Fruit fly (Drosophila melanogaster) whole organism, embryonic: ENCODE data around the gene CG31213.

Experiments used
- Abd-B ChIP-seq: fragments of 200-800 bp; sonication (Bioruptor generic); optimal IDR thresholded peaks from 2 replicates; lab custom pipeline; 2018; ENCODE audit warnings: missing biosample characterization, mild to moderate bottlenecking, missing genetic modification characterization, moderate library complexity
- Asciz ChIP-seq: fragments of 200-800 bp; sonication (Bioruptor generic); optimal IDR thresholded peaks from 2 replicates; lab custom pipeline; 2017; ENCODE audit warnings: missing biosample characterization, mild to moderate bottlenecking, missing genetic modification characterization, missing genetic modification reagents
- Atf-2 ChIP-seq: fragments of 200-800 bp; sonication (Bioruptor generic); optimal IDR thresholded peaks from 2 replicates; lab custom pipeline; 2016; ENCODE audit warnings: missing biosample characterization, missing genetic modification characterization
- Atf3 ChIP-seq: fragments of 200-800 bp; sonication (Bioruptor generic); optimal IDR thresholded peaks from 3 replicates; lab custom pipeline; 2016; ENCODE audit warnings: missing biosample characterization, missing genetic modification characterization
- B-H1 ChIP-seq: fragments of 200-800 bp; sonication (Bioruptor generic); IDR thresholded peaks from 3 replicates; pipeline ENCODE4 v1.3.6; 2022; ENCODE audit warnings: missing biosample characterization, missing genetic modification characterization
- BEAF-32 ChIP-seq: fragments of 200-800 bp; sonication (Bioruptor generic); optimal IDR thresholded peaks from 3 replicates; lab custom pipeline; 2017; ENCODE audit warnings: missing biosample characterization, missing genetic modification characterization, mild to moderate bottlenecking, moderate library complexity, missing genetic modification reagents
- CG10267 ChIP-seq: fragments of 200-800 bp; sonication (Bioruptor generic); optimal IDR thresholded peaks from 2 replicates; lab custom pipeline; 2018; ENCODE audit warnings: missing biosample characterization, mild to moderate bottlenecking, missing genetic modification characterization, moderate library complexity
- CG12071 ChIP-seq: fragments of 200-800 bp; sonication (Bioruptor generic); optimal IDR thresholded peaks from 3 replicates; lab custom pipeline; 2018; ENCODE audit warnings: missing biosample characterization, mild to moderate bottlenecking, missing genetic modification characterization
- CG13775 ChIP-seq: fragments of 200-800 bp; sonication (Bioruptor generic); optimal IDR thresholded peaks from 3 replicates; lab custom pipeline; 2017; ENCODE audit warnings: missing biosample characterization, mild to moderate bottlenecking, missing genetic modification characterization
- CG14710 ChIP-seq: fragments of 200-800 bp; sonication (Bioruptor generic); optimal IDR thresholded peaks from 3 replicates; lab custom pipeline; 2019; ENCODE audit warnings: missing biosample characterization, mild to moderate bottlenecking, missing genetic modification characterization, moderate library complexity
- CG14860 ChIP-seq: fragments of 200-800 bp; sonication (Bioruptor generic); IDR thresholded peaks from 3 replicates; pipeline ENCODE4 v1.3.6; 2022; ENCODE audit warnings: missing biosample characterization, missing genetic modification characterization; ENCODE audit not compliant: partially characterized antibody
- CG17385 ChIP-seq: fragments of 200-800 bp; sonication (Bioruptor generic); optimal IDR thresholded peaks from 3 replicates; lab custom pipeline; 2018; ENCODE audit warnings: missing biosample characterization, mild to moderate bottlenecking, missing genetic modification characterization
- CG4617 ChIP-seq: fragments of 200-800 bp; sonication (Bioruptor generic); optimal IDR thresholded peaks from 3 replicates; lab custom pipeline; 2016; ENCODE audit warnings: missing biosample characterization, missing genetic modification characterization, borderline replicate concordance
- CG6254 ChIP-seq: fragments of 200-800 bp; sonication (Bioruptor generic); optimal IDR thresholded peaks from 3 replicates; lab custom pipeline; 2017; ENCODE audit warnings: mild to moderate bottlenecking, missing biosample characterization, missing genetic modification reagents, missing genetic modification characterization
- CG6791 ChIP-seq: fragments of 200-800 bp; sonication (Bioruptor generic); IDR thresholded peaks from 3 replicates; pipeline ENCODE4 v1.3.6; 2022; ENCODE audit warnings: missing biosample characterization, missing genetic modification characterization; ENCODE audit not compliant: partially characterized antibody
- CG7357 ChIP-seq: fragments of 200-800 bp; sonication (Bioruptor generic); IDR thresholded peaks from 3 replicates; pipeline ENCODE4 v1.3.6; 2022; ENCODE audit warnings: missing biosample characterization, missing genetic modification characterization
- Dll ChIP-seq: fragments of 200-800 bp; sonication (Bioruptor generic); IDR thresholded peaks from 4 replicates; pipeline ENCODE4 v1.3.6; 2022; ENCODE audit warnings: missing biosample characterization, missing genetic modification characterization; ENCODE audit not compliant: partially characterized antibody
- Dref ChIP-seq: fragments of 200-800 bp; sonication (Bioruptor generic); IDR thresholded peaks from 2 replicates; pipeline ENCODE4 v1.3.6; 2022; ENCODE audit warnings: missing biosample characterization, missing genetic modification characterization
- E2f2 ChIP-seq: fragments of 200-800 bp; sonication (Bioruptor generic); IDR thresholded peaks from 2 replicates; pipeline ENCODE4 v1.3.6; 2022; ENCODE audit warnings: missing biosample characterization, missing genetic modification characterization
- Hr78 ChIP-seq, 2 experiments: fragments of 200-800 bp in 1 of 2; fragments of >200 bp in 1 of 2; sonication (Bioruptor generic) in 1 of 2; optimal IDR thresholded peaks; 2 replicates each; lab custom pipeline; 2017 to 2019; ENCODE audit warnings: missing biosample characterization in 2 of 2, missing genetic modification characterization in 2 of 2, mild to moderate bottlenecking in 1 of 2, moderate library complexity in 1 of 2
- MESR4 ChIP-seq: fragments of 200-800 bp; sonication (Bioruptor generic); optimal IDR thresholded peaks from 2 replicates; lab custom pipeline; 2018; ENCODE audit warnings: missing biosample characterization, mild to moderate bottlenecking, missing genetic modification characterization, moderate library complexity
- Opbp ChIP-seq: fragments of 200-800 bp; sonication (Bioruptor generic); IDR thresholded peaks from 3 replicates; pipeline ENCODE4 v1.3.6; 2022; ENCODE audit warnings: missing biosample characterization, missing genetic modification characterization; ENCODE audit not compliant: partially characterized antibody
- Optix ChIP-seq: fragments of 200-800 bp; sonication (Bioruptor generic); IDR thresholded peaks from 3 replicates; pipeline ENCODE4 v1.3.6; 2022; ENCODE audit warnings: missing biosample characterization, missing genetic modification characterization
- Pdp1 ChIP-seq, 2 experiments: fragments of 200-800 bp; sonication (Bioruptor generic); optimal IDR thresholded peaks; 3 replicates each; lab custom pipeline; 2016; ENCODE audit warnings: missing biosample characterization in 2 of 2, missing genetic modification characterization in 2 of 2, mild to moderate bottlenecking in 1 of 2, moderate library complexity in 1 of 2
- Ravus ChIP-seq: fragments of 200-800 bp; sonication (Bioruptor generic); IDR thresholded peaks from 2 replicates; pipeline ENCODE4 v1.3.6; 2022; ENCODE audit warnings: missing biosample characterization, missing genetic modification characterization
- Vsx1 ChIP-seq: fragments of 200-800 bp; sonication (Bioruptor generic); optimal IDR thresholded peaks from 2 replicates; lab custom pipeline; 2017; ENCODE audit warnings: missing biosample characterization, mild to moderate bottlenecking, missing genetic modification characterization, missing genetic modification reagents
- YL-1 ChIP-seq: fragments of 200-800 bp; sonication (Bioruptor generic); optimal IDR thresholded peaks from 3 replicates; lab custom pipeline; 2017; ENCODE audit warnings: missing biosample characterization, mild to moderate bottlenecking, missing genetic modification characterization
- amos ChIP-seq: fragments of 200-800 bp; sonication (Bioruptor generic); IDR thresholded peaks from 2 replicates; pipeline ENCODE4 v1.3.6; 2022; ENCODE audit warnings: missing biosample characterization, missing genetic modification characterization; ENCODE audit not compliant: partially characterized antibody
- aop ChIP-seq: fragments of 200-800 bp; sonication (Bioruptor generic); IDR thresholded peaks from 2 replicates; pipeline ENCODE4 v1.3.6; 2022; ENCODE audit warnings: missing biosample characterization, missing genetic modification characterization
- bbx ChIP-seq: fragments of 200-800 bp; sonication (Bioruptor generic); IDR thresholded peaks from 2 replicates; pipeline ENCODE4 v1.3.6; 2022; ENCODE audit warnings: missing biosample characterization, missing genetic modification characterization; ENCODE audit not compliant: partially characterized antibody
- caup ChIP-seq: fragments of 200-800 bp; sonication (Bioruptor generic); optimal IDR thresholded peaks from 3 replicates; lab custom pipeline; 2017; ENCODE audit warnings: missing biosample characterization, mild to moderate bottlenecking, missing genetic modification characterization, moderate library complexity; ENCODE audit not compliant: severe bottlenecking
- ci ChIP-seq: fragments of 200-800 bp; sonication (Bioruptor generic); IDR thresholded peaks from 3 replicates; pipeline ENCODE4 v1.3.6; 2022; ENCODE audit warnings: missing biosample characterization, missing genetic modification characterization
- crol ChIP-seq: fragments of 200-800 bp; sonication (Bioruptor generic); IDR thresholded peaks from 2 replicates; pipeline ENCODE4 v1.3.6; 2022; ENCODE audit warnings: missing biosample characterization, missing genetic modification characterization
- hbn ChIP-seq: fragments of 200-800 bp; sonication (Bioruptor generic); IDR thresholded peaks from 2 replicates; pipeline ENCODE4 v1.3.6; 2022; ENCODE audit warnings: missing biosample characterization, missing genetic modification characterization; ENCODE audit not compliant: partially characterized antibody
- kah ChIP-seq: fragments of 200-800 bp; sonication (Bioruptor generic); optimal IDR thresholded peaks from 2 replicates; lab custom pipeline; 2018; ENCODE audit warnings: missing biosample characterization, mild to moderate bottlenecking, missing genetic modification characterization
- nau ChIP-seq: fragments of 200-800 bp; sonication (Bioruptor generic); optimal IDR thresholded peaks from 3 replicates; lab custom pipeline; 2017; ENCODE audit warnings: missing biosample characterization, mild to moderate bottlenecking, missing genetic modification characterization, missing genetic modification reagents
- pzg ChIP-seq: fragments of 200-800 bp; sonication (Bioruptor generic); optimal IDR thresholded peaks from 3 replicates; lab custom pipeline; 2018; ENCODE audit warnings: missing biosample characterization, mild to moderate bottlenecking, missing genetic modification characterization, moderate library complexity
- row ChIP-seq: fragments of 200-800 bp; sonication (Bioruptor generic); IDR thresholded peaks from 3 replicates; pipeline ENCODE4 v1.3.6; 2022; ENCODE audit warnings: missing biosample characterization, missing genetic modification characterization
- sd ChIP-seq: fragments of 200-800 bp; sonication (Bioruptor generic); optimal IDR thresholded peaks from 3 replicates; lab custom pipeline; 2018; ENCODE audit warnings: missing biosample characterization, mild to moderate bottlenecking, missing genetic modification characterization, moderate library complexity
- slou ChIP-seq: fragments of 200-800 bp; sonication (Bioruptor generic); optimal IDR thresholded peaks from 3 replicates; lab custom pipeline; 2016; ENCODE audit warnings: missing biosample characterization, missing genetic modification characterization
- sr ChIP-seq: fragments of 200-800 bp; sonication (Bioruptor generic); IDR thresholded peaks from 3 replicates; pipeline ENCODE4 v1.3.6; 2022; ENCODE audit warnings: missing biosample characterization, missing genetic modification characterization
- stwl ChIP-seq: fragments of 200-800 bp; sonication (Bioruptor generic); optimal IDR thresholded peaks from 3 replicates; lab custom pipeline; 2018; ENCODE audit warnings: missing biosample characterization, mild to moderate bottlenecking, missing genetic modification characterization, moderate library complexity
- trem ChIP-seq: fragments of 200-800 bp; optimal IDR thresholded peaks from 3 replicates; lab custom pipeline; 2019; ENCODE audit warnings: missing biosample characterization, mild to moderate bottlenecking, missing genetic modification characterization, moderate library complexity
- ttk ChIP-seq: fragments of 200-800 bp; sonication (Bioruptor generic); IDR thresholded peaks from 2 replicates; pipeline ENCODE4 v2.1.2; 2022; ENCODE audit warnings: missing biosample characterization, missing genetic modification characterization
- vnd ChIP-seq: fragments of 200-800 bp; sonication (Bioruptor generic); IDR thresholded peaks from 3 replicates; pipeline ENCODE4 v1.3.6; 2022; ENCODE audit warnings: missing biosample characterization, missing genetic modification characterization; ENCODE audit not compliant: partially characterized antibody
- wek ChIP-seq: fragments of 200-800 bp; sonication (Bioruptor generic); optimal IDR thresholded peaks from 3 replicates; lab custom pipeline; 2018; ENCODE audit warnings: missing biosample characterization, mild to moderate bottlenecking, missing genetic modification characterization, moderate library complexity

Gene CG31213

dm6 chr3R:20021152-20021769 is 48.6 kb downstream of the CG31213 start, which contains the start of the genes PIG-L and psidin (continued):
- TF ChIP-seq nau (GFP tag; lab: Kevin White, UChicago) (no peak), Vsx1 (GFP tag; lab: Kevin White, UChicago) (peak; percentile 69), CG6791 (peak; percentile 93), crol (GFP tag; lab: Robert Waterston, UW) (no peak), Atf-2 (GFP tag; lab: Kevin White, UChicago) (peak; percentile 81), CG10267 (peak; percentile 63), CG13775 (GFP tag; lab: Kevin White, UChicago) (peak; percentile 91), ttk (GFP tag; lab: Robert Waterston, UW) (peak; percentile 40), sr (GFP tag; lab: Robert Waterston, UW) (0 out of 3 replicates have a peak, but pooled peaks have one; percentile 5), Pdp1 (GFP tag; optimal IDR thresholded peaks at IDR 0.05; lab: Kevin White, UChicago) (peak; percentile 55 to 81), kah (GFP tag; lab: Kevin White, UChicago) (peak; percentile 11)
- TF ChIP-seq, all 482 proteins: peak for 367

dm6 chr3R:20027841-20028240 is 55.1 kb downstream of the CG31213 start, which contains the start of the genes CG4424 and CG4854:
CG4424 (minus strand) TSS chr3R:20028040.
CG4854 (plus strand) TSS chr3R:20028058.
- TF ChIP-seq BEAF-32 (GFP tag; lab: Kevin White, UChicago) (peak; percentile 56), Optix (GFP tag; lab: Robert Waterston, UW) (no peak), aop (GFP tag; lab: Robert Waterston, UW) (no peak), ci (GFP tag; lab: Robert Waterston, UW) (0 out of 3 replicates have a peak, but pooled peaks have one; percentile 21), hbn (0 out of 2 replicates have a peak, but pooled peaks have one; percentile 36), trem (tag; lab: Kevin White, UChicago) (peak; percentile 70), CG14710 (tag; lab: Kevin White, UChicago) (peak; percentile 5), wek (GFP tag; lab: Kevin White, UChicago) (peak; percentile 40), stwl (peak; percentile 33), sd (tag; lab: Kevin White, UChicago) (peak; percentile 74), bbx (GFP tag; lab: Robert Waterston, UW) (peak; percentile 43; the same call in 1 of the 2 replicates), Dref (GFP tag; lab: Robert Waterston, UW) (peak; percentile 60), Opbp (GFP tag; lab: Robert Waterston, UW) (peak; percentile 45; the same call in 1 of the 3 replicates), caup (GFP tag; lab: Kevin White, UChicago) (no peak), vnd (GFP tag; lab: Robert Waterston, UW) (no peak), CG17385 (GFP tag; lab: Kevin White, UChicago) (peak; percentile 95), YL-1 (peak; percentile 25), CG7357 (GFP tag; lab: Robert Waterston, UW) (no peak), CG4617 (GFP tag; lab: Kevin White, UChicago) (peak; percentile 67), Atf3 (GFP tag; lab: Kevin White, UChicago) (no peak), Asciz (GFP tag; lab: Kevin White, UChicago) (no peak), Hr78 (GFP tag; optimal IDR thresholded peaks at IDR 0.05; lab: Kevin White, UChicago) (no peak), CG12071 (GFP tag; lab: Kevin White, UChicago) (no peak), Abd-B (GFP tag; lab: Kevin White, UChicago) (peak; percentile 53), E2f2 (peak; percentile 58), pzg (GFP tag; lab: Kevin White, UChicago) (peak; percentile 52), slou (GFP tag; lab: Kevin White, UChicago) (no peak), row (GFP tag; lab: Robert Waterston, UW) (0 out of 3 replicates have a peak, but pooled peaks have one; percentile 32), CG6254 (GFP tag; lab: Kevin White, UChicago) (peak; percentile 89), Dll (GFP tag; lab: Robert Waterston, UW) (peak; percentile 49; the same call in 2 of the 4 replicates), amos (peak; percentile 51; the same call in 1 of the 2 replicates), MESR4 (peak; percentile 46), Ravus (GFP tag; lab: Robert Waterston, UW) (no peak), B-H1 (GFP tag; lab: Robert Waterston, UW) (no peak), CG14860 (0 out of 3 replicates have a peak, but pooled peaks have one; percentile 19)
